Worm (Caenorhabditis elegans): Measurements from ENCODE around the gene C08F8.2.

ce11 chrIV:11160707-11161106, 9.9 kb downstream of the C08F8.2 start, which contains the start of gene C08F8.15:
- TF ChIP-seq him-1 (tag; optimal IDR thresholded peaks at IDR 0.05): no peak
- no peak for TF ChIP-seq W03F9.2 (tag; optimal IDR thresholded peaks at IDR 0.05)

Data from whole organism, L4/young adult.